Worm (Caenorhabditis elegans) whole organism, late embryonic: ENCODE results near the gene nhr-55.

Experiments used
- K02D7.2 ChIP-seq: sonication (generic microtip); optimal IDR thresholded peaks from 2 replicates; lab custom pipeline; 2017; ENCODE audit warnings: mild to moderate bottlenecking, missing genetic modification characterization, missing compliant biosample characterization
- ahr-1 ChIP-seq: sonication (generic microtip); optimal IDR thresholded peaks from 2 replicates; lab custom pipeline; 2016; ENCODE audit warnings: missing genetic modification characterization, missing compliant biosample characterization
- ama-1 ChIP-seq: fragments of 150-350 bp; optimal IDR thresholded peaks from 2 replicates; lab custom pipeline; 2014
- ceh-19 ChIP-seq: fragments of 200-800 bp; sonication (Bioruptor generic); optimal IDR thresholded peaks from 2 replicates; lab custom pipeline; 2018; ENCODE audit warnings: mild to moderate bottlenecking, missing genetic modification characterization, missing compliant biosample characterization
- ceh-22 ChIP-seq: sonication (generic microtip); optimal IDR thresholded peaks from 2 replicates; lab custom pipeline; 2017; ENCODE audit warnings: missing biosample characterization, missing genetic modification characterization
- ceh-24 ChIP-seq: sonication (generic microtip); optimal IDR thresholded peaks from 2 replicates; lab custom pipeline; 2016; ENCODE audit warnings: mild to moderate bottlenecking, missing genetic modification characterization, missing compliant biosample characterization
- ceh-30 ChIP-seq: fragments of 150-350 bp; optimal IDR thresholded peaks from 2 replicates; lab custom pipeline; 2014; ENCODE audit warnings: missing biosample characterization, missing genetic modification characterization
- ceh-31 ChIP-seq: sonication (generic microtip); optimal IDR thresholded peaks from 2 replicates; lab custom pipeline; 2016; ENCODE audit warnings: missing genetic modification characterization, missing compliant biosample characterization
- ceh-45 ChIP-seq: fragments of 200-800 bp; sonication (Bioruptor generic); IDR thresholded peaks from 2 replicates; pipeline ENCODE4 v1.3.6; 2022; ENCODE audit warnings: missing genetic modification reagents, missing genetic modification characterization, missing compliant biosample characterization
- ceh-6 ChIP-seq: fragments of 200-800 bp; sonication (Bioruptor generic); optimal IDR thresholded peaks from 2 replicates; lab custom pipeline; 2018; ENCODE audit warnings: mild to moderate bottlenecking, missing genetic modification characterization, missing compliant biosample characterization
- ceh-9 ChIP-seq: sonication (generic microtip); optimal IDR thresholded peaks from 2 replicates; lab custom pipeline; 2016; ENCODE audit warnings: mild to moderate bottlenecking, missing genetic modification characterization, inconsistent platforms, missing compliant biosample characterization
- che-1 ChIP-seq: sonication (generic microtip); optimal IDR thresholded peaks from 2 replicates; lab custom pipeline; 2016; ENCODE audit warnings: mild to moderate bottlenecking, missing genetic modification characterization, missing compliant biosample characterization
- dve-1 ChIP-seq: sonication (generic microtip); optimal IDR thresholded peaks from 2 replicates; lab custom pipeline; 2017; ENCODE audit warnings: antibody characterized with exemption, mild to moderate bottlenecking, missing genetic modification characterization, missing compliant biosample characterization
- elt-4 ChIP-seq: sonication (generic microtip); optimal IDR thresholded peaks from 2 replicates; lab custom pipeline; 2016; ENCODE audit warnings: missing genetic modification characterization, missing compliant biosample characterization
- ets-4 ChIP-seq: sonication (generic microtip); optimal IDR thresholded peaks from 2 replicates; lab custom pipeline; 2016; ENCODE audit warnings: missing genetic modification characterization, missing compliant biosample characterization
- fax-1 ChIP-seq: sonication (generic microtip); optimal IDR thresholded peaks from 2 replicates; lab custom pipeline; 2016; ENCODE audit warnings: missing genotype, missing genetic modification characterization, missing compliant biosample characterization
- fkh-10 ChIP-seq: fragments of 150-350 bp; optimal IDR thresholded peaks from 2 replicates; lab custom pipeline; 2014; ENCODE audit warnings: missing biosample characterization, missing genetic modification reagents, missing genetic modification characterization
- gmeb-2 ChIP-seq: sonication (generic microtip); optimal IDR thresholded peaks from 2 replicates; lab custom pipeline; 2016; ENCODE audit warnings: missing genetic modification characterization, inconsistent platforms, missing compliant biosample characterization
- hlh-13 ChIP-seq: fragments of 200-800 bp; sonication (Bioruptor generic); optimal IDR thresholded peaks from 2 replicates; lab custom pipeline; 2018; ENCODE audit warnings: mild to moderate bottlenecking, missing genetic modification characterization, missing compliant biosample characterization
- hlh-15 ChIP-seq: sonication (generic microtip); optimal IDR thresholded peaks from 2 replicates; lab custom pipeline; 2016; ENCODE audit warnings: missing genetic modification characterization, missing compliant biosample characterization
- hlh-30 ChIP-seq: sonication (generic microtip); optimal IDR thresholded peaks from 2 replicates; lab custom pipeline; 2017; ENCODE audit warnings: antibody characterized with exemption, missing genetic modification characterization, missing compliant biosample characterization; ENCODE audit not compliant: insufficient read depth
- hlh-6 ChIP-seq: sonication (generic microtip); optimal IDR thresholded peaks from 2 replicates; lab custom pipeline; 2016; ENCODE audit warnings: missing genotype, missing genetic modification characterization, missing compliant biosample characterization
- lim-6 ChIP-seq: sonication (generic microtip); optimal IDR thresholded peaks from 2 replicates; lab custom pipeline; 2016; ENCODE audit warnings: missing genetic modification characterization, missing compliant biosample characterization
- lin-11 ChIP-seq: fragments of 200-800 bp; sonication (Bioruptor generic); optimal IDR thresholded peaks from 2 replicates; lab custom pipeline; 2018; ENCODE audit warnings: mild to moderate bottlenecking, missing genetic modification characterization, missing compliant biosample characterization
- madf-2 ChIP-seq: sonication (generic microtip); optimal IDR thresholded peaks from 2 replicates; lab custom pipeline; 2017; ENCODE audit warnings: missing genetic modification characterization, missing compliant biosample characterization
- mec-3 ChIP-seq: sonication (generic microtip); optimal IDR thresholded peaks from 2 replicates; lab custom pipeline; 2016; ENCODE audit warnings: borderline replicate concordance, missing genetic modification characterization, missing compliant biosample characterization
- nfya-1 ChIP-seq: sonication (generic microtip); optimal IDR thresholded peaks from 2 replicates; lab custom pipeline; 2017; ENCODE audit warnings: missing genetic modification characterization, mild to moderate bottlenecking, missing compliant biosample characterization, antibody characterized with exemption, moderate library complexity
- nhr-11 ChIP-seq: fragments of 150-350 bp; optimal IDR thresholded peaks from 2 replicates; lab custom pipeline; 2014; ENCODE audit warnings: missing biosample characterization, missing genetic modification characterization
- nhr-232 ChIP-seq: sonication (generic microtip); optimal IDR thresholded peaks from 2 replicates; lab custom pipeline; 2016; ENCODE audit warnings: missing genetic modification characterization, missing compliant biosample characterization
- odd-2 ChIP-seq: sonication (generic microtip); optimal IDR thresholded peaks from 2 replicates; lab custom pipeline; 2017; ENCODE audit warnings: antibody characterized with exemption, mild to moderate bottlenecking, missing genetic modification characterization, missing compliant biosample characterization
- pax-1 ChIP-seq: fragments of 150-350 bp; optimal IDR thresholded peaks from 2 replicates; lab custom pipeline; 2014; ENCODE audit warnings: missing biosample characterization, missing genetic modification characterization
- pha-2 ChIP-seq: sonication (generic microtip); optimal IDR thresholded peaks from 2 replicates; lab custom pipeline; 2017; ENCODE audit warnings: mild to moderate bottlenecking, missing genetic modification characterization, missing compliant biosample characterization
- pqm-1 ChIP-seq: sonication (generic microtip); optimal IDR thresholded peaks from 2 replicates; lab custom pipeline; 2016; ENCODE audit warnings: missing genetic modification characterization, missing compliant biosample characterization
- pros-1 ChIP-seq: fragments of 150-350 bp; optimal IDR thresholded peaks from 2 replicates; lab custom pipeline; 2014; ENCODE audit warnings: missing biosample characterization, missing genetic modification reagents, missing genetic modification characterization
- rnt-1 ChIP-seq: sonication (generic microtip); optimal IDR thresholded peaks from 2 replicates; lab custom pipeline; 2016; ENCODE audit warnings: missing genetic modification characterization, missing compliant biosample characterization
- sox-4 ChIP-seq: sonication (generic microtip); optimal IDR thresholded peaks from 2 replicates; lab custom pipeline; 2017; ENCODE audit warnings: mild to moderate bottlenecking, missing genetic modification characterization, inconsistent platforms, missing compliant biosample characterization
- tbx-2 ChIP-seq: sonication (generic microtip); optimal IDR thresholded peaks from 2 replicates; lab custom pipeline; 2016; ENCODE audit warnings: missing genetic modification characterization, missing compliant biosample characterization
- unc-3 ChIP-seq, 2 experiments: fragments of 200-800 bp in 1 of 2; sonication (Bioruptor generic) in 1 of 2; sonication (generic microtip) in 1 of 2; conservative IDR thresholded peaks in 1 of 2; optimal IDR thresholded peaks in 1 of 2; 2 replicates each; pipeline versions ENCODE4 v1.3.6 to Lab custom; 2016 to 2022; ENCODE audit warnings: missing compliant biosample characterization in 2 of 2, missing genetic modification characterization in 2 of 2, missing genetic modification reagents in 1 of 2
- zip-5 ChIP-seq: sonication (generic microtip); optimal IDR thresholded peaks from 2 replicates; lab custom pipeline; 2016; ENCODE audit warnings: missing genetic modification characterization, missing compliant biosample characterization
- ztf-16 ChIP-seq: sonication (generic microtip); optimal IDR thresholded peaks from 2 replicates; lab custom pipeline; 2017; ENCODE audit warnings: missing genetic modification characterization, missing compliant biosample characterization

The nhr-55 gene

ce11 chrV:502803-503273 lies 24.9 kb downstream of the nhr-55 start, which contains the start of gene T01G6.10:
TSS of gene T01G6.10 (minus strand) at chrV:503223.
- no peak for TF ChIP-seq ceh-9 (tag; lab: Kevin White, UChicago)
- no peak for TF ChIP-seq nhr-11 (tag; lab: Kevin White, UChicago)
- TF ChIP-seq unc-3 (GFP tag; conservative IDR thresholded peaks at IDR 0.05; lab: Robert Waterston, UW): no peak
- no peak for TF ChIP-seq unc-3 (tag; optimal IDR thresholded peaks at IDR 0.05; lab: Kevin White, UChicago)
- no peak for TF ChIP-seq madf-2
- TF ChIP-seq ahr-1 (tag; lab: Kevin White, UChicago): no peak
- no peak for TF ChIP-seq mec-3 (tag; lab: Kevin White, UChicago)
- no peak for TF ChIP-seq tbx-2 (tag; lab: Kevin White, UChicago)
- no peak for TF ChIP-seq K02D7.2 (tag; lab: Kevin White, UChicago)
- TF ChIP-seq pax-1 (tag; lab: Kevin White, UChicago): no peak
- no peak for TF ChIP-seq pha-2 (tag; lab: Kevin White, UChicago)
- TF ChIP-seq ets-4 (tag; lab: Kevin White, UChicago): no peak
- TF ChIP-seq elt-4 (tag; lab: Kevin White, UChicago): no peak
- no peak for TF ChIP-seq ceh-31 (tag; lab: Kevin White, UChicago)
- no peak for TF ChIP-seq hlh-30
- TF ChIP-seq ceh-22: no peak
- no peak for TF ChIP-seq odd-2 (tag; lab: Kevin White, UChicago)
- no peak for TF ChIP-seq nfya-1 (tag; lab: Kevin White, UChicago)
- TF ChIP-seq lin-11 (tag; lab: Kevin White, UChicago): no peak
- TF ChIP-seq fax-1 (tag; lab: Kevin White, UChicago): no peak
- no peak for TF ChIP-seq ceh-24 (tag; lab: Kevin White, UChicago)

DNA sequence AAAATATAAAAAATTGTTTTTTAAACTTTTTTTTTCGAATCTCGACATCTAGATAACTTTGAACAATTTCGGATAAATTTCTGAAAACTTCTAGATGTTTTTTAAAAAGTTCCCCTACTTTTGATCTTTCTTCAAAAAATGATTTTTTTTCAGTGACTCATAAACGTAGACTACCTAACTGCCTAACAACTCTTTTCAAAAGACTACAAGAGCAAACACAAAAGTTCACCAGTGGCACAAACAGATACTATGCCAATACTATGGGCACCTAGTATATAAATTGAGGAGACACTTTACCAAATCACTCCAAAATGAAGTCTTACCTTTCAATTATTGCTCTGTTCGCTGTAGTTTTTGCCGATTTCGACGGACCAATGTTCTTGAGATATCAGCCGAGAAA lies 25.8 kb downstream of the nhr-55 start, which contains the start of gene srlf-35:
Gene srlf-35, plus strand, starts transcription at position 301 of the 400 bp plus-strand sequence.
- no peak for TF ChIP-seq sox-4 (tag; lab: Kevin White, UChicago)
- TF ChIP-seq, all 69 proteins: peak for 0

- TF ChIP-seq mec-3 (tag; lab: Kevin White, UChicago) (no peak), ceh-30 (no peak), pros-1 (tag; lab: Kevin White, UChicago) (no peak), ztf-16 (no peak), rnt-1 (no peak), K02D7.2 (tag; lab: Kevin White, UChicago) (no peak), hlh-30 (no peak), lim-6 (tag; lab: Kevin White, UChicago) (no peak), gmeb-2 (tag; lab: Kevin White, UChicago) (no peak), pqm-1 (tag; lab: Kevin White, UChicago) (no peak), zip-5 (tag; lab: Kevin White, UChicago) (no peak), hlh-15 (no peak), nhr-232 (tag; lab: Kevin White, UChicago) (no peak)
Measured at ce11 chrV:505191-505590, 27.2 kb downstream of the nhr-55 start, which contains the start of gene srlf-19. TSS of gene srlf-19 (plus strand) at chrV:505491.

- TF ChIP-seq sox-4 (tag; lab: Kevin White, UChicago) (no peak), zip-5 (tag; lab: Kevin White, UChicago) (no peak), ets-4 (tag; lab: Kevin White, UChicago) (no peak), gmeb-2 (tag; lab: Kevin White, UChicago) (no peak), che-1 (no peak), ceh-19 (GFP tag; lab: Kevin White, UChicago) (no peak), fkh-10 (no peak)
Measured at ce11 chrV:512420-512819, 34.5 kb downstream of the nhr-55 start, which contains the start of gene srh-37. TSS of gene srh-37 (minus strand) at chrV:512520.

DNA sequence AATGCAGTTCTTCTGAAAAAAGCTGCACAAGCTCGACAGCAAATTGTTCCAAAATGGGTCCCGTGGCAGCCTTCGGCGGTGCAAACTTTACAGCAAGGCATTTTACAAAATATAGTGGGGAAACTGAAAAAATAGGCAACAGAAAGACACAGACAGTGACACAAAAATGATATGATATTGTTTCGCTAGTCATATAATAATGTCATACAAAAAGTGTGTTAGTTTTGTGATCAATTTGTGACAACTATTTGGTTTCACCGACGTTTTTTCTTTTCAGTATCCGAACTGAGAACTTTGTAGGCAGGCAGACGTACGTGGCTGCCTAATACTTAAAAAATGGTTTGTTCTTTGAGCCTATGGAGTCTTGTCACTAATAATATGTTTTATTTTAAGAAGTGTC lies 41.5 kb downstream of the nhr-55 start, which contains the start of gene nhr-210:
Gene nhr-210, minus strand, starts transcription at position 101 of the 400 bp plus-strand sequence.
- TF ChIP-seq hlh-13: no peak
- TF ChIP-seq zip-5 (tag; lab: Kevin White, UChicago): no peak
- no peak for TF ChIP-seq ceh-45
- TF ChIP-seq lim-6 (tag; lab: Kevin White, UChicago): no peak
- TF ChIP-seq elt-4 (tag; lab: Kevin White, UChicago): no peak
- TF ChIP-seq ceh-24 (tag; lab: Kevin White, UChicago): no peak
- TF ChIP-seq ama-1 (lab: Kevin White, UChicago): no peak
- no peak for TF ChIP-seq lin-11 (tag; lab: Kevin White, UChicago)
- no peak for TF ChIP-seq gmeb-2 (tag; lab: Kevin White, UChicago)
- no peak for TF ChIP-seq hlh-6 (tag; lab: Kevin White, UChicago)
- no peak for TF ChIP-seq ceh-6
- TF ChIP-seq fax-1 (tag; lab: Kevin White, UChicago): no peak
- TF ChIP-seq dve-1 (tag; lab: Kevin White, UChicago): no peak
